Worm (Caenorhabditis elegans) whole organism, L4 larva: ENCODE data around the gene glr-1.

ENCODE experiments used
- lin-38 ChIP-seq: fragments of 200-800 bp; sonication (Bioruptor generic); IDR thresholded peaks from 2 replicates; pipeline ENCODE4 v1.3.6; 2022; ENCODE audit warnings: missing genetic modification reagents, missing genetic modification characterization, missing compliant biosample characterization
- nhr-111 ChIP-seq: fragments of 200-800 bp; sonication (Bioruptor generic); optimal IDR thresholded peaks from 2 replicates; lab custom pipeline; 2018; ENCODE audit warnings: mild to moderate bottlenecking, missing genetic modification characterization, missing compliant biosample characterization
- ztf-7 ChIP-seq: fragments of 150-350 bp; optimal IDR thresholded peaks from 2 replicates; lab custom pipeline; 2014; ENCODE audit warnings: missing biosample characterization, missing genetic modification characterization

- TF ChIP-seq lin-38 (GFP tag; lab: Robert Waterston, UW) (no peak), nhr-111 (GFP tag; lab: Kevin White, UChicago) (no peak), ztf-7 (tag; lab: Kevin White, UChicago) (no peak)
Measured at ce11 chrIII:8555682-8556081, 32.8 kb downstream of the glr-1 start.
